Worm (Caenorhabditis elegans) whole organism, mixed stage, embryonic: ENCODE results near the gene C47D12.2.

Experiments
- blmp-1 ChIP-seq: fragments of 150-350 bp; optimal IDR thresholded peaks from 2 replicates; lab custom pipeline; 2014; ENCODE audit warnings: missing biosample characterization, missing genetic modification characterization
- ceh-39 ChIP-seq: fragments of 150-350 bp; optimal IDR thresholded peaks from 2 replicates; lab custom pipeline; 2014; ENCODE audit warnings: missing biosample characterization, missing genetic modification characterization
- ceh-43 ChIP-seq: fragments of 200-800 bp; sonication (Bioruptor generic); optimal IDR thresholded peaks from 2 replicates; lab custom pipeline; 2018; ENCODE audit warnings: mild to moderate bottlenecking, missing genetic modification characterization, moderate library complexity, missing compliant biosample characterization
- ceh-83 ChIP-seq: fragments of 200-800 bp; sonication (Bioruptor generic); optimal IDR thresholded peaks from 2 replicates; lab custom pipeline; 2018; ENCODE audit warnings: mild to moderate bottlenecking, missing genetic modification characterization, missing compliant biosample characterization
- ces-1 ChIP-seq: fragments of 150-350 bp; optimal IDR thresholded peaks from 2 replicates; lab custom pipeline; 2014; ENCODE audit warnings: missing biosample characterization, missing genetic modification reagents, missing genetic modification characterization
- drap-1 ChIP-seq: fragments of 200-800 bp; sonication (Bioruptor generic); optimal IDR thresholded peaks from 3 replicates; lab custom pipeline; 2018; ENCODE audit warnings: mild to moderate bottlenecking, missing genetic modification characterization, missing compliant biosample characterization
- elt-1 ChIP-seq: sonication (generic microtip); optimal IDR thresholded peaks from 2 replicates; lab custom pipeline; 2017; ENCODE audit warnings: missing genetic modification characterization, mild to moderate bottlenecking, missing compliant biosample characterization, antibody characterized with exemption, moderate library complexity, borderline replicate concordance; ENCODE audit not compliant: insufficient read depth
- elt-3 ChIP-seq: fragments of 150-350 bp; optimal IDR thresholded peaks from 2 replicates; lab custom pipeline; 2014; ENCODE audit warnings: missing biosample characterization, missing genetic modification characterization
- flh-1 ChIP-seq: fragments of 200-800 bp; sonication (Bioruptor generic); optimal IDR thresholded peaks from 2 replicates; lab custom pipeline; 2018; ENCODE audit warnings: mild to moderate bottlenecking, missing genetic modification characterization, moderate library complexity, missing compliant biosample characterization
- ham-2 ChIP-seq: fragments of 200-800 bp; sonication (Bioruptor generic); optimal IDR thresholded peaks from 2 replicates; lab custom pipeline; 2018; ENCODE audit warnings: mild to moderate bottlenecking, missing genetic modification characterization, missing compliant biosample characterization
- lin-13 ChIP-seq: fragments of 150-350 bp; optimal IDR thresholded peaks from 2 replicates; lab custom pipeline; 2014; ENCODE audit warnings: missing biosample characterization, missing genetic modification characterization
- lin-32 ChIP-seq: fragments of 200-800 bp; sonication (Bioruptor generic); optimal IDR thresholded peaks from 2 replicates; lab custom pipeline; 2018; ENCODE audit warnings: mild to moderate bottlenecking, missing genetic modification characterization, missing compliant biosample characterization
- lsy-2 ChIP-seq: fragments of 150-350 bp; optimal IDR thresholded peaks from 2 replicates; lab custom pipeline; 2014; ENCODE audit warnings: missing biosample characterization, missing genetic modification characterization
- mab-5 ChIP-seq: fragments of 150-350 bp; optimal IDR thresholded peaks from 2 replicates; lab custom pipeline; 2014; ENCODE audit warnings: missing biosample characterization, missing genetic modification characterization
- mls-2 ChIP-seq: sonication (generic microtip); optimal IDR thresholded peaks from 2 replicates; lab custom pipeline; 2016; ENCODE audit warnings: mild to moderate bottlenecking, missing genetic modification characterization, moderate library complexity, missing compliant biosample characterization
- nhr-12 ChIP-seq: fragments of 150-350 bp; optimal IDR thresholded peaks from 2 replicates; lab custom pipeline; 2014; ENCODE audit warnings: missing biosample characterization, missing genetic modification characterization
- nhr-2 ChIP-seq: fragments of 150-350 bp; optimal IDR thresholded peaks from 2 replicates; lab custom pipeline; 2014; ENCODE audit warnings: missing biosample characterization, missing genetic modification characterization
- nhr-237 ChIP-seq: fragments of 150-350 bp; optimal IDR thresholded peaks from 2 replicates; lab custom pipeline; 2014; ENCODE audit warnings: missing biosample characterization, missing genetic modification characterization
- nhr-28 ChIP-seq: fragments of 150-350 bp; optimal IDR thresholded peaks from 2 replicates; lab custom pipeline; 2014; ENCODE audit warnings: missing biosample characterization, missing genetic modification characterization
- nhr-76 ChIP-seq: sonication (generic microtip); optimal IDR thresholded peaks from 2 replicates; lab custom pipeline; 2017; ENCODE audit warnings: missing biosample characterization, missing genetic modification characterization
- pha-4 ChIP-seq: fragments of 150-350 bp; optimal IDR thresholded peaks from 2 replicates; lab custom pipeline; 2018; ENCODE audit warnings: missing biosample characterization, missing genetic modification reagents, missing genetic modification characterization
- snpc-4 ChIP-seq: fragments of 150-350 bp; optimal IDR thresholded peaks from 2 replicates; lab custom pipeline; 2014; ENCODE audit warnings: missing biosample characterization, missing genetic modification characterization
- sptf-1 ChIP-seq: sonication (generic microtip); optimal IDR thresholded peaks from 2 replicates; lab custom pipeline; 2017; ENCODE audit warnings: mild to moderate bottlenecking, missing genetic modification characterization, moderate library complexity, missing compliant biosample characterization
- tbx-8 ChIP-seq: fragments of 200-800 bp; sonication (Bioruptor generic); optimal IDR thresholded peaks from 2 replicates; lab custom pipeline; 2018; ENCODE audit warnings: mild to moderate bottlenecking, missing genetic modification characterization, moderate library complexity, missing compliant biosample characterization
- unc-120 ChIP-seq: sonication (generic microtip); optimal IDR thresholded peaks from 2 replicates; lab custom pipeline; 2017; ENCODE audit warnings: missing genetic modification characterization, missing compliant biosample characterization; ENCODE audit not compliant: poor library complexity, severe bottlenecking
- unc-39 ChIP-seq: fragments of 150-350 bp; optimal IDR thresholded peaks from 2 replicates; lab custom pipeline; 2014; ENCODE audit warnings: missing biosample characterization, missing genetic modification characterization
- zip-8 ChIP-seq: fragments of 150-350 bp; optimal IDR thresholded peaks from 2 replicates; lab custom pipeline; 2014; ENCODE audit warnings: missing biosample characterization, missing genetic modification characterization
- ztf-11 ChIP-seq: fragments of 150-350 bp; optimal IDR thresholded peaks from 2 replicates; lab custom pipeline; 2014; ENCODE audit warnings: missing biosample characterization, missing genetic modification characterization

C47D12.2 gene

ce11 chrII:11719533-11719932 is 43.4 kb downstream of the C47D12.2 start:
- TF ChIP-seq mab-5 (tag; lab: Kevin White, UChicago) (no peak), ham-2 (GFP tag; lab: Kevin White, UChicago) (no peak), pha-4 (tag; lab: Kevin White, UChicago) (no peak), unc-39 (tag; lab: Kevin White, UChicago) (no peak), unc-120 (tag; lab: Kevin White, UChicago) (no peak), nhr-12 (no peak), lin-32 (GFP tag; lab: Kevin White, UChicago) (no peak), ceh-43 (GFP tag; lab: Kevin White, UChicago) (no peak), lsy-2 (tag; lab: Kevin White, UChicago) (no peak), nhr-28 (tag; lab: Kevin White, UChicago) (no peak), nhr-76 (tag; lab: Kevin White, UChicago) (no peak), drap-1 (no peak), elt-3 (tag; lab: Kevin White, UChicago) (no peak), nhr-2 (tag; lab: Kevin White, UChicago) (no peak), elt-1 (tag; lab: Kevin White, UChicago) (no peak), flh-1 (no peak), mls-2 (no peak), tbx-8 (GFP tag; lab: Kevin White, UChicago) (no peak)

DNA sequence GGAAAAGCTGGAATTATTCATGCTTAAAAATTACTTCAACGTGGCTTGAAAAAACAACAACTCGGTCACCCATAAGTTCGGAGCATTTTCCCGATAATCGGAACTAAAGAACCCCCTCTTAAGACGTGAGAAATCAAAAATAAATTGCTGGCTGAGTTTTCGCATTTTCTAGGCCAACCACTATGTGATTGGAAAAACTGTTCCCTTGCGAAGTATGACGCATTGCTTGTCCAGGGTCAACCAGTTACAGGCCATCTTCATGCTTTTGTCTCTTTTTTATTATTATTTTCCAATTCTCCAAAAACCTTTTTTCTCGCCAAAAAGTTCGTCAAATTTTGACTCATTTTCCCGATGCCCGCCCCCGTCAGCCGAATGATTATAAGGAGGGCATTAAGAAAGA is 44.0 kb downstream of the C47D12.2 start, which contains the start of gene F13D12.3:
F13D12.3 (plus strand) TSS at position 301 of the 400 bp plus-strand sequence.
- TF ChIP-seq ces-1 (GFP tag; lab: Kevin White, UChicago) = no peak

- TF ChIP-seq blmp-1 (tag; lab: Kevin White, UChicago) = no peak
- no peak for TF ChIP-seq ceh-39 (tag; lab: Kevin White, UChicago)
- TF ChIP-seq snpc-4 (tag; lab: Kevin White, UChicago) = no peak
- TF ChIP-seq lin-32 (GFP tag; lab: Kevin White, UChicago) = no peak
- no peak for TF ChIP-seq ham-2 (GFP tag; lab: Kevin White, UChicago)
- no peak for TF ChIP-seq ceh-43 (GFP tag; lab: Kevin White, UChicago)
- TF ChIP-seq lsy-2 (tag; lab: Kevin White, UChicago) = no peak
- TF ChIP-seq drap-1 = no peak
- TF ChIP-seq pha-4 (tag; lab: Kevin White, UChicago) = no peak
- no peak for TF ChIP-seq flh-1
- TF ChIP-seq zip-8 (tag; lab: Kevin White, UChicago) = no peak
- TF ChIP-seq nhr-12 = no peak
- TF ChIP-seq sptf-1 = no peak
- no peak for TF ChIP-seq mab-5 (tag; lab: Kevin White, UChicago)
- no peak for TF ChIP-seq lin-13 (tag; lab: Kevin White, UChicago)
Observed at ce11 chrII:11720819-11721218, 44.7 kb downstream of the C47D12.2 start.

DNA sequence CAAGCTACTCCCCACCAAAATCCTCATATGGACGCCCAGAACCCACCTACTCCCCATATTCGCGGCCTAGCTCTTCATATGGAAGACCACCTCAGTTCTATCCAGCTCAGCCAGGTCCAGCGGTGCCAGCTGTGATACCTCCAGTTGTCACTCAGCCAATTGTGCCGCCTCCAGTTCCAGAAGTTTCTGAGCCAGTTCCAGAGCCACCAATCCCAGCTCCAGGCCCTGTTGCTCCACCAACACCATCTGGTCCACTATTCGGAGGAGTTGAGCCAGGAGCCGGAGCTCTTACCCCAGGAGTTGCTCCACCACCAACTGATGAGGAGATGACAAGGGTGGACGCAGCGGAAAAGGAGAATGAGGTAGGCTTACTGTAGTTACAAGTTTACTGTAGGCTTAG is 45.5 kb downstream of the C47D12.2 start:
- TF ChIP-seq ceh-43 (GFP tag; lab: Kevin White, UChicago) = no peak

DNA sequence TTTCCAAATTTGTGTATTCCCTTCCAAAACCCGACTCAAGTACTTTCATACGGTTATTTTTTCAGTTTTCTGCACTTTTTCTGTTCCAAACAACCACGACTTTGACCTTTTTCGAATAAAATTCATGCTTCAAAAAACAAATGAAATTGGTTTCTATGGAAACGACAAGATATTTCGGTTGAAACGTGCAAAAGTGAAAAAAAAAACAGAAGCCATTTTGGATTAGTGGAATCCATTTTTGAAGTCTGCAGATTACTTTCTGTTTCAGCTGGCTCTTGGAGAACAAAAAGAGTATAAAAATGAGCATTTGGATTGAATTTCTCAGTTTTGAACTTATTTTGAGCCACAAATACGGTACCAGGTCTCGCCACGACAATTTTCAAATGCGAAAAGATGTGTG is 46.1 kb downstream of the C47D12.2 start:
- TF ChIP-seq zip-8 (tag; lab: Kevin White, UChicago) (no peak), elt-3 (tag; lab: Kevin White, UChicago) (no peak), ces-1 (GFP tag; lab: Kevin White, UChicago) (no peak), ceh-83 (GFP tag; lab: Kevin White, UChicago) (no peak), flh-1 (no peak), mab-5 (tag; lab: Kevin White, UChicago) (no peak), sptf-1 (no peak), drap-1 (no peak), nhr-28 (tag; lab: Kevin White, UChicago) (no peak), nhr-2 (tag; lab: Kevin White, UChicago) (no peak), tbx-8 (GFP tag; lab: Kevin White, UChicago) (no peak), blmp-1 (tag; lab: Kevin White, UChicago) (no peak), mls-2 (no peak), ztf-11 (tag; lab: Kevin White, UChicago) (no peak), ham-2 (GFP tag; lab: Kevin White, UChicago) (no peak), nhr-12 (no peak), nhr-237 (tag; lab: Kevin White, UChicago) (no peak)

ce11 chrII:11723904-11724303 is 47.8 kb downstream of the C47D12.2 start, which contains the start of gene ldh-1:
Gene ldh-1, plus strand, starts transcription at chrII:11724204.
- TF ChIP-seq mls-2 (no peak), ces-1 (GFP tag; lab: Kevin White, UChicago) (peak; percentile 37)
